Worm (Caenorhabditis elegans) whole organism, midembryonic: ENCODE measurements around the gene tsn-1.

Source experiments
- T22C8.4 ChIP-seq: fragments of 200-800 bp; sonication (Bioruptor generic); IDR thresholded peaks from 2 replicates; pipeline ENCODE4 v1.3.6; 2022; ENCODE audit warnings: missing genetic modification characterization, missing compliant biosample characterization
- cog-1 ChIP-seq: sonication (generic microtip); optimal IDR thresholded peaks from 2 replicates; lab custom pipeline; 2016; ENCODE audit warnings: missing genetic modification characterization, missing compliant biosample characterization
- flt-1 ChIP-seq: fragments of 200-800 bp; sonication (Bioruptor generic); IDR thresholded peaks from 2 replicates; pipeline ENCODE4 v1.3.6; 2022; ENCODE audit warnings: missing genetic modification characterization, missing compliant biosample characterization
- med-1 ChIP-seq: sonication (generic microtip); optimal IDR thresholded peaks from 2 replicates; lab custom pipeline; 2017; ENCODE audit warnings: missing genetic modification characterization, mild to moderate bottlenecking, missing compliant biosample characterization, antibody characterized with exemption, missing genetic modification reagents; ENCODE audit not compliant: insufficient read depth
- tab-1 ChIP-seq: fragments of 200-800 bp; sonication (Bioruptor generic); IDR thresholded peaks from 2 replicates; pipeline ENCODE4 v1.3.6; 2022; ENCODE audit warnings: missing genetic modification characterization, missing compliant biosample characterization
- ztf-23 ChIP-seq: fragments of 200-800 bp; sonication (Bioruptor generic); IDR thresholded peaks from 2 replicates; pipeline ENCODE4 v1.3.6; 2022; ENCODE audit warnings: missing genetic modification reagents, missing genetic modification characterization, missing compliant biosample characterization

DNA sequence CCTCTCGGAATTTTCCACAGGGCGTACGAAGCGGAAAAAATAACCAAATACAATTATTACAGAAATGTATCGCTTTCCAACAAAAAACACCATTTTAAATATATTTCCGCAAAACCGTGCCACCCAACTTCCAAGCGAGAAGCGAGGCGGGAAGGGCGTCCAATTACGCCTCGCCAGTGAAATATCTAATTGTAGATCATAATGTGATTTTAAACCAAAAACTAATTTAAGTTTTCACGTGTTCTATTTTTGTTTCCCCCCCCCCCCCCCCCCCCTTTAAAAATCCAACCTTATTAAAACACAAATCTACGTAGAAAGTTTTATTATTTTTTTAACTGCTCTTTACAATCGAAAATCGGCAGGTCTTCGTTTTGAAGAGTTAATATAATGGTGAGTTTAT is 17.1 kb upstream of the tsn-1 start, which contains the start of gene F10G7.12:
- TF ChIP-seq flt-1 (GFP tag; lab: Robert Waterston, UW) (no peak), T22C8.4 (GFP tag; lab: Robert Waterston, UW) (no peak), cog-1 (tag; lab: Kevin White, UChicago) (no peak), med-1 (GFP tag; lab: Kevin White, UChicago) (no peak), tab-1 (GFP tag; lab: Robert Waterston, UW) (no peak), ztf-23 (GFP tag; lab: Robert Waterston, UW) (no peak)
